Worm (Caenorhabditis elegans) whole organism, early embryonic: ENCODE data around the gene srsx-19.

ENCODE experiments used
- B0310.2 ChIP-seq: sonication (generic microtip); optimal IDR thresholded peaks from 2 replicates; lab custom pipeline; 2016; ENCODE audit warnings: mild to moderate bottlenecking, missing genetic modification characterization, missing compliant biosample characterization
- F13C5.2 ChIP-seq: sonication (generic microtip); optimal IDR thresholded peaks from 2 replicates; lab custom pipeline; 2017; ENCODE audit warnings: mild to moderate bottlenecking, missing genetic modification characterization, inconsistent platforms, missing compliant biosample characterization
- aly-1 ChIP-seq: sonication (generic microtip); optimal IDR thresholded peaks from 2 replicates; lab custom pipeline; 2016; ENCODE audit warnings: missing genetic modification characterization, missing compliant biosample characterization
- ama-1 ChIP-seq: fragments of 150-350 bp; optimal IDR thresholded peaks from 2 replicates; lab custom pipeline; 2014
- ceh-13 ChIP-seq: fragments of 200-800 bp; sonication (Bioruptor generic); optimal IDR thresholded peaks from 2 replicates; lab custom pipeline; 2018; ENCODE audit warnings: mild to moderate bottlenecking, missing genetic modification characterization, missing compliant biosample characterization
- ceh-36 ChIP-seq: sonication (generic microtip); optimal IDR thresholded peaks from 2 replicates; lab custom pipeline; 2016; ENCODE audit warnings: missing genetic modification characterization, inconsistent platforms, missing compliant biosample characterization
- ets-7 ChIP-seq: sonication (generic microtip); optimal IDR thresholded peaks from 2 replicates; lab custom pipeline; 2016; ENCODE audit warnings: missing genotype, missing genetic modification characterization, missing compliant biosample characterization
- flt-1 ChIP-seq: fragments of 200-800 bp; sonication (Bioruptor generic); IDR thresholded peaks from 2 replicates; pipeline ENCODE4 v1.3.6; 2022; ENCODE audit warnings: missing genetic modification characterization, missing compliant biosample characterization
- hmbx-1 ChIP-seq: sonication (generic microtip); optimal IDR thresholded peaks from 2 replicates; lab custom pipeline; 2016; ENCODE audit warnings: mild to moderate bottlenecking, missing genetic modification characterization, missing compliant biosample characterization
- hmg-4 ChIP-seq: fragments of 200-800 bp; sonication (Bioruptor generic); optimal IDR thresholded peaks from 2 replicates; lab custom pipeline; 2018; ENCODE audit warnings: mild to moderate bottlenecking, missing genetic modification characterization, missing compliant biosample characterization
- hnd-1 ChIP-seq: sonication (generic microtip); optimal IDR thresholded peaks from 2 replicates; lab custom pipeline; 2016; ENCODE audit warnings: missing genetic modification characterization, missing compliant biosample characterization
- pes-1 ChIP-seq: fragments of 200-800 bp; sonication (Bioruptor generic); IDR thresholded peaks from 2 replicates; pipeline ENCODE4 v1.3.6; 2022; ENCODE audit warnings: missing genetic modification reagents, missing genetic modification characterization, missing compliant biosample characterization
- scrt-1 ChIP-seq: fragments of 200-800 bp; sonication (Bioruptor generic); IDR thresholded peaks from 2 replicates; pipeline ENCODE4 v1.3.6; 2022; ENCODE audit warnings: missing genetic modification characterization, missing compliant biosample characterization
- sea-1 ChIP-seq: fragments of 200-800 bp; sonication (Bioruptor generic); conservative IDR thresholded peaks from 2 replicates; pipeline ENCODE4 v1.3.6; 2022; ENCODE audit warnings: missing genetic modification characterization, missing compliant biosample characterization
- tbx-11 ChIP-seq: fragments of 200-800 bp; sonication (Bioruptor generic); IDR thresholded peaks from 2 replicates; pipeline ENCODE4 v1.3.6; 2022; ENCODE audit warnings: missing genetic modification characterization, missing compliant biosample characterization
- tbx-37 ChIP-seq: fragments of 200-800 bp; sonication (Bioruptor generic); conservative IDR thresholded peaks from 2 replicates; pipeline ENCODE4 v1.3.6; 2022; ENCODE audit warnings: missing genetic modification reagents, missing genetic modification characterization, missing compliant biosample characterization
- tra-4 ChIP-seq: sonication (generic microtip); optimal IDR thresholded peaks from 2 replicates; lab custom pipeline; 2017; ENCODE audit warnings: missing genetic modification characterization, missing compliant biosample characterization

The srsx-19 gene

ce11 chrV:13890473-13890872 is 3.0 kb downstream of the srsx-19 start, which contains the start of gene lbp-8:
lbp-8 (plus strand) TSS chrV:13890773.
- TF ChIP-seq ama-1 (no peak), ceh-13 (GFP tag; lab: Kevin White, UChicago) (no peak), tra-4 (tag; lab: Kevin White, UChicago) (no peak), ets-7 (tag; lab: Kevin White, UChicago) (no peak), tbx-11 (GFP tag; lab: Robert Waterston, UW) (no peak)

- TF ChIP-seq tbx-37 (GFP tag; lab: Robert Waterston, UW) (no peak), scrt-1 (no peak), pes-1 (GFP tag; lab: Robert Waterston, UW) (no peak), tbx-11 (GFP tag; lab: Robert Waterston, UW) (no peak), ama-1 (no peak), hmbx-1 (tag; lab: Kevin White, UChicago) (no peak), F13C5.2 (no peak), hnd-1 (tag; lab: Kevin White, UChicago) (no peak), ceh-13 (GFP tag; lab: Kevin White, UChicago) (no peak)
Observed at ce11 chrV:13891489-13891888, 4.0 kb downstream of the srsx-19 start.

- no peak for TF ChIP-seq tbx-11 (GFP tag; lab: Robert Waterston, UW)
- no peak for TF ChIP-seq flt-1 (GFP tag; lab: Robert Waterston, UW)
- no peak for TF ChIP-seq tbx-37 (GFP tag; lab: Robert Waterston, UW)
- TF ChIP-seq ceh-36 (tag; lab: Kevin White, UChicago), result no peak
- no peak for TF ChIP-seq hmg-4 (GFP tag; lab: Kevin White, UChicago)
- TF ChIP-seq hnd-1 (tag; lab: Kevin White, UChicago), result no peak
- no peak for TF ChIP-seq hmbx-1 (tag; lab: Kevin White, UChicago)
- TF ChIP-seq scrt-1, result no peak
- TF ChIP-seq B0310.2, result no peak
- no peak for TF ChIP-seq ama-1
- TF ChIP-seq tra-4 (tag; lab: Kevin White, UChicago), result no peak
- TF ChIP-seq F13C5.2, result no peak
- no peak for TF ChIP-seq sea-1
Observed at ce11 chrV:13892457-13893375, 5.3 kb downstream of the srsx-19 start, which contains the start of gene sptl-3. sptl-3 (plus strand) TSS chrV:13893325.

- TF ChIP-seq ceh-36 (tag; lab: Kevin White, UChicago) (no peak), pes-1 (GFP tag; lab: Robert Waterston, UW) (no peak), flt-1 (GFP tag; lab: Robert Waterston, UW) (no peak), tbx-37 (GFP tag; lab: Robert Waterston, UW) (no peak), aly-1 (tag; lab: Kevin White, UChicago) (no peak), hmbx-1 (tag; lab: Kevin White, UChicago) (no peak), scrt-1 (no peak), sea-1 (no peak), tbx-11 (GFP tag; lab: Robert Waterston, UW) (no peak), tra-4 (tag; lab: Kevin White, UChicago) (no peak), hmg-4 (GFP tag; lab: Kevin White, UChicago) (no peak), ama-1 (no peak), hnd-1 (tag; lab: Kevin White, UChicago) (no peak), B0310.2 (no peak), ceh-13 (GFP tag; lab: Kevin White, UChicago) (no peak), ets-7 (tag; lab: Kevin White, UChicago) (no peak), F13C5.2 (no peak)
Observed at ce11 chrV:13893583-13893982, 6.1 kb downstream of the srsx-19 start.

DNA sequence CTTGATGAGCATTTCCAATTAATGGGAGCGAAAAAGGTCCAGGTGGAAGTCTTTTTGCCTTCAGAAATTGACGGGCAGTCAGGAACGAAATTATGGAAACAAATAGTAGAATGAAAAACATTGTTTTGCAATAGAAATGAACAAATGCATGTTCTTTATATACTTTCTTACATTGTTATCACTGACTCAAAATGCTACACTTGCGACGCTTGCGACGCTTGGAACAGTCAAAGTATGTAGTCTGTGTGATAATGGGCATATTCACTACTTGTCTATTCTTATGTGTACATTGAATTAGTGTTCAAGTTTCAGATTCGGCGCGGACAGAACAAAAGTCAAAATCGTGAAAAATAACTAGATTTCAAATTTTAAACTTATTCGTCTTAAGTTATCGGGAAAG is 10.9 kb downstream of the srsx-19 start, which contains the start of gene cyp-35C1:
cyp-35C1 (minus strand) TSS at position 132 of the 400 bp plus-strand sequence.
- TF ChIP-seq pes-1 (GFP tag; lab: Robert Waterston, UW), result no peak
- no peak for TF ChIP-seq ets-7 (tag; lab: Kevin White, UChicago)
- TF ChIP-seq hmbx-1 (tag; lab: Kevin White, UChicago), result no peak
- no peak for TF ChIP-seq B0310.2
- TF ChIP-seq sea-1, result no peak

ce11 chrV:13899213-13899612 is 11.8 kb downstream of the srsx-19 start, which contains the start of gene oac-3:
oac-3 (plus strand) TSS chrV:13899513.
- TF ChIP-seq pes-1 (GFP tag; lab: Robert Waterston, UW) (no peak), sea-1 (no peak), hmbx-1 (tag; lab: Kevin White, UChicago) (no peak), flt-1 (GFP tag; lab: Robert Waterston, UW) (no peak), tbx-11 (GFP tag; lab: Robert Waterston, UW) (no peak), hnd-1 (tag; lab: Kevin White, UChicago) (no peak), F13C5.2 (no peak), aly-1 (tag; lab: Kevin White, UChicago) (no peak), scrt-1 (no peak), tbx-37 (GFP tag; lab: Robert Waterston, UW) (no peak)

- no peak for TF ChIP-seq F13C5.2
- TF ChIP-seq ama-1, result no peak
- no peak for TF ChIP-seq ceh-13 (GFP tag; lab: Kevin White, UChicago)
- no peak for TF ChIP-seq tra-4 (tag; lab: Kevin White, UChicago)
- TF ChIP-seq B0310.2, result no peak
- no peak for TF ChIP-seq hnd-1 (tag; lab: Kevin White, UChicago)
- no peak for TF ChIP-seq sea-1
- TF ChIP-seq tbx-11 (GFP tag; lab: Robert Waterston, UW), result no peak
- no peak for TF ChIP-seq ets-7 (tag; lab: Kevin White, UChicago)
- no peak for TF ChIP-seq hmg-4 (GFP tag; lab: Kevin White, UChicago)
- TF ChIP-seq hmbx-1 (tag; lab: Kevin White, UChicago), result no peak
- TF ChIP-seq ceh-36 (tag; lab: Kevin White, UChicago), result no peak
- no peak for TF ChIP-seq tbx-37 (GFP tag; lab: Robert Waterston, UW)
- no peak for TF ChIP-seq scrt-1
- TF ChIP-seq pes-1 (GFP tag; lab: Robert Waterston, UW), result no peak
Observed at ce11 chrV:13902495-13902894, 15.0 kb downstream of the srsx-19 start, which contains the start of gene C06B3.1. C06B3.1 (plus strand) TSS chrV:13902795.
